Worm (Caenorhabditis elegans): ENCODE measurements around the gene T13C5.10.

The T13C5.10 gene

ce11 chrX:6194191-6194724 lies 6.3 kb downstream of the T13C5.10 start, which contains the start of gene ceh-54:
TSS of gene ceh-54 (minus strand) at chrX:6194241.
- TF ChIP-seq F57C9.4 (tag; optimal IDR thresholded peaks at IDR 0.05) (no peak), gei-17 (GFP tag; optimal IDR thresholded peaks at IDR 0.05) (no peak), lir-1 (GFP tag; conservative IDR thresholded peaks at IDR 0.05) (no peak), F52B5.7 (tag; optimal IDR thresholded peaks at IDR 0.05) (no peak), bed-1 (GFP tag; IDR thresholded peaks at IDR 0.05) (no peak), tbp1 (GFP tag; optimal IDR thresholded peaks at IDR 0.05) (no peak), snpc-4 (GFP tag; optimal IDR thresholded peaks at IDR 0.05) (no peak), snpc-4 (tag; optimal IDR thresholded peaks at IDR 0.05) (no peak), F22D6.2 (tag; optimal IDR thresholded peaks at IDR 0.05) (no peak), F55B11.4 (tag; optimal IDR thresholded peaks at IDR 0.05; ENCODE audit: borderline replicate concordance, insufficient read depth) (no peak), ceh-27 (GFP tag; optimal IDR thresholded peaks at IDR 0.05) (no peak), ceh-58 (GFP tag; IDR thresholded peaks at IDR 0.05) (no peak), madf-10 (tag; optimal IDR thresholded peaks at IDR 0.05) (no peak), tbx-9 (tag; optimal IDR thresholded peaks at IDR 0.05; ENCODE audit: borderline replicate concordance) (no peak), zfh-2 (GFP tag; conservative IDR thresholded peaks at IDR 0.05) (no peak), C17E4.6 (GFP tag; IDR thresholded peaks at IDR 0.05) (no peak), ztf-6 (GFP tag; IDR thresholded peaks at IDR 0.05) (no peak), F23B12.7 (tag; optimal IDR thresholded peaks at IDR 0.05; ENCODE audit: insufficient read depth) (no peak)

ce11 chrX:6196627-6197026 lies 8.7 kb downstream of the T13C5.10 start, which contains the start of gene daf-9:
TSS of gene daf-9 (plus strand) at chrX:6196927.
- TF ChIP-seq ceh-40 (GFP tag; IDR thresholded peaks at IDR 0.05) = no peak

ce11 chrX:6201542-6201941 lies 13.6 kb downstream of the T13C5.10 start:
- 0 out of 2 replicates have a peak, but pooled peaks have one; percentile 18 for TF ChIP-seq C06A6.2 (GFP tag; conservative IDR thresholded peaks at IDR 0.05)
- TF ChIP-seq snpc-3.4 (tag; optimal IDR thresholded peaks at IDR 0.05) = no peak
- no peak for TF ChIP-seq Y79H2A.3 (GFP tag; conservative IDR thresholded peaks at IDR 0.05)
- no peak for TF ChIP-seq B0019.2 (GFP tag; conservative IDR thresholded peaks at IDR 0.05)
- no peak for TF ChIP-seq B0336.3 (GFP tag; IDR thresholded peaks at IDR 0.05)
- no peak for TF ChIP-seq Y56A3A.18 (GFP tag; IDR thresholded peaks at IDR 0.05)
- no peak for TF ChIP-seq pbrm-1 (GFP tag; IDR thresholded peaks at IDR 0.05)
- no peak for TF ChIP-seq lsl-1 (GFP tag; optimal IDR thresholded peaks at IDR 0.05)
- no peak for TF ChIP-seq K11D2.4 (GFP tag; IDR thresholded peaks at IDR 0.05)
- TF ChIP-seq F49E8.2 (tag; optimal IDR thresholded peaks at IDR 0.05; ENCODE audit: insufficient read depth) = no peak
- no peak for TF ChIP-seq F33H1.4 (GFP tag; IDR thresholded peaks at IDR 0.05)
- no peak for TF ChIP-seq egrh-3 (GFP tag; IDR thresholded peaks at IDR 0.05)
- 0 out of 2 replicates have a peak, but pooled peaks have one; percentile 45 for TF ChIP-seq lin-26 (GFP tag; IDR thresholded peaks at IDR 0.05)
- peak; percentile 29 for TF ChIP-seq chd-7 (tag; optimal IDR thresholded peaks at IDR 0.05)
- TF ChIP-seq ztf-26 (tag; optimal IDR thresholded peaks at IDR 0.05) = peak; percentile 3

ce11 chrX:6202809-6203208 lies 14.9 kb downstream of the T13C5.10 start:
- no peak for TF ChIP-seq hmg-20 (GFP tag; IDR thresholded peaks at IDR 0.05)
- no peak for TF ChIP-seq pbrm-1 (GFP tag; IDR thresholded peaks at IDR 0.05)
- no peak for TF ChIP-seq Y95B8A.8 (GFP tag; IDR thresholded peaks at IDR 0.05)
- no peak for TF ChIP-seq C06A6.2 (GFP tag; conservative IDR thresholded peaks at IDR 0.05)
- TF ChIP-seq him-1 (tag; optimal IDR thresholded peaks at IDR 0.05) = no peak
- TF ChIP-seq ztf-28 (GFP tag; IDR thresholded peaks at IDR 0.05) = no peak
- no peak for TF ChIP-seq egl-18 (GFP tag; IDR thresholded peaks at IDR 0.05)
- TF ChIP-seq F10E7.11 (tag; optimal IDR thresholded peaks at IDR 0.05) = no peak
- no peak for TF ChIP-seq dox-1 (GFP tag; IDR thresholded peaks at IDR 0.05)
- TF ChIP-seq athp-1 (tag; optimal IDR thresholded peaks at IDR 0.05) = no peak
- no peak for TF ChIP-seq nhr-120 (GFP tag; IDR thresholded peaks at IDR 0.05)
- TF ChIP-seq F57C9.4 (tag; optimal IDR thresholded peaks at IDR 0.05) = no peak
- no peak for TF ChIP-seq T26A5.8 (tag; optimal IDR thresholded peaks at IDR 0.05)
- TF ChIP-seq attf-5 (GFP tag; optimal IDR thresholded peaks at IDR 0.05) = no peak
- no peak for TF ChIP-seq mxl-1 (tag; optimal IDR thresholded peaks at IDR 0.05)

All from whole organism, young adult.